Worm (Caenorhabditis elegans) whole organism, early embryonic: ENCODE data around the gene rpc-25.

Source experiments
- B0310.2 ChIP-seq: sonication (generic microtip); optimal IDR thresholded peaks from 2 replicates; lab custom pipeline; 2016; ENCODE audit warnings: mild to moderate bottlenecking, missing genetic modification characterization, missing compliant biosample characterization
- F13C5.2 ChIP-seq: sonication (generic microtip); optimal IDR thresholded peaks from 2 replicates; lab custom pipeline; 2017; ENCODE audit warnings: mild to moderate bottlenecking, missing genetic modification characterization, inconsistent platforms, missing compliant biosample characterization
- aly-1 ChIP-seq: sonication (generic microtip); optimal IDR thresholded peaks from 2 replicates; lab custom pipeline; 2016; ENCODE audit warnings: missing genetic modification characterization, missing compliant biosample characterization
- ama-1 ChIP-seq: fragments of 150-350 bp; optimal IDR thresholded peaks from 2 replicates; lab custom pipeline; 2014
- ceh-13 ChIP-seq: fragments of 200-800 bp; sonication (Bioruptor generic); optimal IDR thresholded peaks from 2 replicates; lab custom pipeline; 2018; ENCODE audit warnings: mild to moderate bottlenecking, missing genetic modification characterization, missing compliant biosample characterization
- ceh-36 ChIP-seq: sonication (generic microtip); optimal IDR thresholded peaks from 2 replicates; lab custom pipeline; 2016; ENCODE audit warnings: missing genetic modification characterization, inconsistent platforms, missing compliant biosample characterization
- ets-7 ChIP-seq: sonication (generic microtip); optimal IDR thresholded peaks from 2 replicates; lab custom pipeline; 2016; ENCODE audit warnings: missing genotype, missing genetic modification characterization, missing compliant biosample characterization
- flt-1 ChIP-seq: fragments of 200-800 bp; sonication (Bioruptor generic); IDR thresholded peaks from 2 replicates; pipeline ENCODE4 v1.3.6; 2022; ENCODE audit warnings: missing genetic modification characterization, missing compliant biosample characterization
- hmbx-1 ChIP-seq: sonication (generic microtip); optimal IDR thresholded peaks from 2 replicates; lab custom pipeline; 2016; ENCODE audit warnings: mild to moderate bottlenecking, missing genetic modification characterization, missing compliant biosample characterization
- hmg-4 ChIP-seq: fragments of 200-800 bp; sonication (Bioruptor generic); optimal IDR thresholded peaks from 2 replicates; lab custom pipeline; 2018; ENCODE audit warnings: mild to moderate bottlenecking, missing genetic modification characterization, missing compliant biosample characterization
- hnd-1 ChIP-seq: sonication (generic microtip); optimal IDR thresholded peaks from 2 replicates; lab custom pipeline; 2016; ENCODE audit warnings: missing genetic modification characterization, missing compliant biosample characterization
- pes-1 ChIP-seq: fragments of 200-800 bp; sonication (Bioruptor generic); IDR thresholded peaks from 2 replicates; pipeline ENCODE4 v1.3.6; 2022; ENCODE audit warnings: missing genetic modification reagents, missing genetic modification characterization, missing compliant biosample characterization
- scrt-1 ChIP-seq: fragments of 200-800 bp; sonication (Bioruptor generic); IDR thresholded peaks from 2 replicates; pipeline ENCODE4 v1.3.6; 2022; ENCODE audit warnings: missing genetic modification characterization, missing compliant biosample characterization
- sea-1 ChIP-seq: fragments of 200-800 bp; sonication (Bioruptor generic); conservative IDR thresholded peaks from 2 replicates; pipeline ENCODE4 v1.3.6; 2022; ENCODE audit warnings: missing genetic modification characterization, missing compliant biosample characterization
- tbx-11 ChIP-seq: fragments of 200-800 bp; sonication (Bioruptor generic); IDR thresholded peaks from 2 replicates; pipeline ENCODE4 v1.3.6; 2022; ENCODE audit warnings: missing genetic modification characterization, missing compliant biosample characterization
- tbx-37 ChIP-seq: fragments of 200-800 bp; sonication (Bioruptor generic); conservative IDR thresholded peaks from 2 replicates; pipeline ENCODE4 v1.3.6; 2022; ENCODE audit warnings: missing genetic modification reagents, missing genetic modification characterization, missing compliant biosample characterization
- tra-4 ChIP-seq: sonication (generic microtip); optimal IDR thresholded peaks from 2 replicates; lab custom pipeline; 2017; ENCODE audit warnings: missing genetic modification characterization, missing compliant biosample characterization

Gene rpc-25

DNA sequence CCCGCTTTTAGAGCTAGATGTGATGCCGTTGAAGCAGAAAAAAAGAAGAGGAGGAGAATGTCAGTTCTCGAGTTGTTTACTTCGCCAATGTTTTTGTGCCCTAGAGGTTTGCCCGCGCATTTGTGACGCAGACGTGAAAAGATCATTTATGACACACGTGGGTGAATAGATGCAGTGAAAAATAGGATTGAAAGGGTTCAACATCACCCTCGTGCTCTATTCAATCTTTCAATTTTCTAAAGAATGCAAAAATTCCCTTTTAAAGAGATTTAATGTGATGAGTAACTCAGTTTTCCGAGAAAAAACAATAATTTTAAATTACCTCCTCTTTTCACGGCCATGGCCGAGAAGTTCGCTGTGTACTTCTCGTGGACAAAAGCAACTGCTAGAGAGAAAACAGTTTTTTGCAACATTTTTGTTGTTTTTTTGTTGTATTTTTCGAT lies 40.1 kb upstream of the rpc-25 start:
- TF ChIP-seq F13C5.2 (tag; lab: Kevin White, UChicago) = no peak
- TF ChIP-seq aly-1 (tag; lab: Kevin White, UChicago) = no peak
- no peak for TF ChIP-seq flt-1
- TF ChIP-seq B0310.2 (tag; lab: Kevin White, UChicago) = no peak
- TF ChIP-seq ceh-36 (tag; lab: Kevin White, UChicago) = no peak
- TF ChIP-seq ama-1 (lab: Kevin White, UChicago) = no peak
- TF ChIP-seq hmbx-1 (tag; lab: Kevin White, UChicago) = no peak
- TF ChIP-seq sea-1 (GFP tag; lab: Robert Waterston, UW) = no peak
- no peak for TF ChIP-seq scrt-1 (GFP tag; lab: Robert Waterston, UW)
- no peak for TF ChIP-seq hnd-1 (tag; lab: Kevin White, UChicago)
- no peak for TF ChIP-seq tra-4 (tag; lab: Kevin White, UChicago)
- no peak for TF ChIP-seq tbx-11 (GFP tag; lab: Robert Waterston, UW)
- no peak for TF ChIP-seq tbx-37 (GFP tag; lab: Robert Waterston, UW)
- no peak for TF ChIP-seq ets-7
- no peak for TF ChIP-seq ceh-13 (GFP tag; lab: Kevin White, UChicago)
- TF ChIP-seq hmg-4 (GFP tag; lab: Kevin White, UChicago) = no peak
- TF ChIP-seq pes-1 (GFP tag; lab: Robert Waterston, UW) = no peak

DNA sequence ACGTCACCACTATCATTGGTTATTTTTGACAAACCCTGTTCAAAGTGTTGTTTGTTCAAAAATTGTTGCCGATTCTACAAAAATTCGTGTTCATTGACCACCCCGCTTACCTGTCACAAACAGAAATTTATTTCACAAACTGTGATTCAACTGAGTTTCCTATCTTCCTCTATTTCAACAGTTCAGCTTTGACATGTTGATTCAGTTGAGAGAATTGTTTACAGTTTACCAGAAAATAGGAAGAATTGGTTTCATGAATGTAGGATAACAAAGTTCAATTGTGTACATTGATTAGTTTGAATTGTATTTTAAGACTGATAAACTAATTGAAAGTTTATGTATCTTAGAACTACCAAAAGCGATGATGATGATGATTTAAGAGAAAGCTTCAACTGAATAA lies 39.2 kb upstream of the rpc-25 start:
- TF ChIP-seq scrt-1 (GFP tag; lab: Robert Waterston, UW) (no peak), tbx-11 (GFP tag; lab: Robert Waterston, UW) (no peak), B0310.2 (tag; lab: Kevin White, UChicago) (no peak), tra-4 (tag; lab: Kevin White, UChicago) (no peak), aly-1 (tag; lab: Kevin White, UChicago) (no peak), flt-1 (no peak), ama-1 (lab: Kevin White, UChicago) (no peak), pes-1 (GFP tag; lab: Robert Waterston, UW) (no peak), ceh-13 (GFP tag; lab: Kevin White, UChicago) (no peak), ets-7 (no peak), F13C5.2 (tag; lab: Kevin White, UChicago) (no peak), hmbx-1 (tag; lab: Kevin White, UChicago) (no peak), tbx-37 (GFP tag; lab: Robert Waterston, UW) (no peak), hmg-4 (GFP tag; lab: Kevin White, UChicago) (no peak), hnd-1 (tag; lab: Kevin White, UChicago) (no peak), sea-1 (GFP tag; lab: Robert Waterston, UW) (no peak)

DNA sequence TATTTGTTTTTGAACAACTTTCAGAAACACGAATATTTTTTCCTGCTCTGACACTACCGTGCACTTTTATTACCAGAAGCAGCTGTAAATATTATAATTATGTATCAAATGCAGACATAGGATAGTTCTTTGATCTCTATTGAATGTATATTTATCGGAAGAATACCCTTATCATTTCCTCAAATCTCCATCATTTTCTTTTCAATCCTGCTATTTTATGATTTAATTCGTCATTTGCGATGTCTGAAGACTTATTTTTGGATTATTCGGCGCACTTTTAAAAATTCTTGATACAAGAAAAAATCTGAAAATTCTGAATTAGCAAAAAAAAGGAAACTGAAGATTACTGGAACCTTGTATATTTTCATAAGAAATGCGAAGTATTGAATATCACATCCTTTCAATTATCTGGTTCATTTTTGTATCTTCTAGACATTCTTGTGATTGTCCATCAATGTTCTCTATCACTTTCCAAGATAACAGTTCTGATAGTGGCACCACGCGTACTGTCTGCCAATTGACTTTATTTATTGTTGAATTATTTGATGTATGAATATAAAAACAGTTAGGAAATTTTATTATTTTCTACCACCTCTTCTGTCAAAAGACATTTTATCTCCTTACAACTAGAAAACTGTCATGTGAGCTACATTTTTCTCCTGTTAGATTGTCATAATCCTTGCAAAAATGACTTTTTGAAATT lies 37.8 kb upstream of the rpc-25 start:
- TF ChIP-seq hmg-4 (GFP tag; lab: Kevin White, UChicago) (no peak), pes-1 (GFP tag; lab: Robert Waterston, UW) (no peak), hnd-1 (tag; lab: Kevin White, UChicago) (no peak), tbx-37 (GFP tag; lab: Robert Waterston, UW) (no peak), F13C5.2 (tag; lab: Kevin White, UChicago) (no peak), sea-1 (GFP tag; lab: Robert Waterston, UW) (no peak), ceh-36 (tag; lab: Kevin White, UChicago) (no peak), ceh-13 (GFP tag; lab: Kevin White, UChicago) (no peak), aly-1 (tag; lab: Kevin White, UChicago) (no peak), hmbx-1 (tag; lab: Kevin White, UChicago) (no peak), tbx-11 (GFP tag; lab: Robert Waterston, UW) (no peak), scrt-1 (GFP tag; lab: Robert Waterston, UW) (no peak), ets-7 (no peak), ama-1 (lab: Kevin White, UChicago) (no peak), B0310.2 (tag; lab: Kevin White, UChicago) (no peak), flt-1 (no peak), tra-4 (tag; lab: Kevin White, UChicago) (no peak)

DNA sequence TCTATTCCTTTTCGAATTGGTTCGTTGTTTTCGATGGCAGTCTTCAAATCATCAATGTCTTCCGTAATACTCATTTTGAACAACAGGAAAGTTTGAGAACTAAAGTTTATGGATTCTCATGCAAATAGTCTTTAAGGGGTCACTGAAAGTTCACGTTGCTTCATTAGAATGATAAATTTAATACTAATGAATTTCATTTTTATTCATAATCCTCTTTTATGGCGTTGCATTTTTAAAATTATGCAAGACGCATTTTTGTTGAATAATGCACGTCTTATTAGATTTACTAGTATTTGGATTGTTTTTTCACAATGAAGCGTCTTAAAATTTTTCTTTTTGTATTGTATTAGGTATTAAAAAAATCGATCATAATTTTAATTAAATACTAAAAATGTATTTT lies 36.7 kb upstream of the rpc-25 start, which contains the start of gene C12D8.9:
TSS of gene C12D8.9 (minus strand) at position 101 of the 400 bp plus-strand sequence.
- no peak for TF ChIP-seq tbx-37 (GFP tag; lab: Robert Waterston, UW)
- TF ChIP-seq scrt-1 (GFP tag; lab: Robert Waterston, UW) = no peak
- TF ChIP-seq aly-1 (tag; lab: Kevin White, UChicago) = no peak
- no peak for TF ChIP-seq ceh-36 (tag; lab: Kevin White, UChicago)
- no peak for TF ChIP-seq pes-1 (GFP tag; lab: Robert Waterston, UW)
- no peak for TF ChIP-seq ama-1 (lab: Kevin White, UChicago)
- no peak for TF ChIP-seq hnd-1 (tag; lab: Kevin White, UChicago)
- TF ChIP-seq ets-7 = no peak
- no peak for TF ChIP-seq flt-1
- TF ChIP-seq tra-4 (tag; lab: Kevin White, UChicago) = no peak
- no peak for TF ChIP-seq sea-1 (GFP tag; lab: Robert Waterston, UW)
- TF ChIP-seq ceh-13 (GFP tag; lab: Kevin White, UChicago) = no peak

DNA sequence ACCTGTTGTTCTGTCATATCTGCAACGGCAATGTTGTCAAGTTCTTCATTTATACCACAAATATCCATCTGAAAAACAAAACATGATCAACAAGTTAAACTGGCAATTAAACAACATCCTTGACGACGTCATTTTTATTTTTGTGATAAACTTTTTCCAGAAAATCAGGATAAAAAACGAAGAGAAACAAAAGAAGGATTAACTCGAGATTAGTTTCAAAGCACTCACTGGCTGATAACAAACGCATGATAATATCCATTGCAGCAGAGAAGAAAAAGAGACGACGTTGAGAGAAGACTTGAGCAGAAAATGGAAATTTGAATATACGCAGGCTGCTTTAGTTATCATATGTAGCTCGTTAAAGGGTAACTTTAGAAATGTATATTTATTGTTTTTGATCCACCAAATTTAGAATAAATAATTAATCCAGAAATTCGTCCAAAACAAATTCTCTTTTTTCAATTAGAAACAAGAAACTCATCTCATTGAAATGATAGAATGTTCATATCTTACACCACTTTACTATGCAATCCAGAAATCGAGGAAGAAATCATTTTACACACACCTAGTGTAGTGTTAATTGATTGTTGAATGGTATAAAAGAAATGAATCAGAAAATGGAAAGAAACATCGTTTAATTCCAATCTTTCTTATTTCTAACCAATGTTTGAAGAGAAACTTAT lies 34.9 kb upstream of the rpc-25 start, which contains the start of the genes C12D8.21 and col-148:
TSS of gene C12D8.21 (minus strand) at position 68 of the 683 bp plus-strand sequence.
TSS of gene col-148 (plus strand) at position 633 of the 683 bp plus-strand sequence.
- TF ChIP-seq ceh-36 (tag; lab: Kevin White, UChicago) (no peak), B0310.2 (tag; lab: Kevin White, UChicago) (no peak), ceh-13 (GFP tag; lab: Kevin White, UChicago) (no peak), hmbx-1 (tag; lab: Kevin White, UChicago) (no peak), hnd-1 (tag; lab: Kevin White, UChicago) (no peak), tra-4 (tag; lab: Kevin White, UChicago) (no peak), pes-1 (GFP tag; lab: Robert Waterston, UW) (no peak), hmg-4 (GFP tag; lab: Kevin White, UChicago) (no peak), F13C5.2 (tag; lab: Kevin White, UChicago) (no peak), tbx-11 (GFP tag; lab: Robert Waterston, UW) (no peak), flt-1 (no peak), tbx-37 (GFP tag; lab: Robert Waterston, UW) (no peak), ets-7 (no peak), ama-1 (lab: Kevin White, UChicago) (no peak), scrt-1 (GFP tag; lab: Robert Waterston, UW) (no peak)
